Fruit fly (Drosophila melanogaster) ovary, adult (tissue): Measurements from ENCODE around the gene lin-52.
A peak's percentile ranks its signal among the peaks of the same experiment; 100 is the strongest.

Source experiments
- CG17801 ChIP-seq: fragments of 200-800 bp; optimal IDR thresholded peaks from 2 replicates; lab custom pipeline; 2019; ENCODE audit warnings: missing biosample characterization, mild to moderate bottlenecking, missing genetic modification characterization, moderate library complexity; ENCODE audit not compliant: partially characterized antibody

The lin-52 gene

dm6 chrX:5754837-5755828 lies at the start of gene lin-52, which contains the start of gene CG15771:
TSS of gene lin-52 (minus strand) at chrX:5754958.
TSS of gene CG15771 (plus strand) at chrX:5755574.
- TF ChIP-seq CG17801 (GFP tag; lab: Kevin White, UChicago) = peak; percentile 96

- no peak for TF ChIP-seq CG17801 (GFP tag; lab: Kevin White, UChicago)
Measured at dm6 chrX:5804377-5804776, 49.6 kb upstream of the lin-52 start, which contains the start of gene Cpr5C. TSS of gene Cpr5C (plus strand) at chrX:5804677.

dm6 chrX:5800634-5801033 lies 45.9 kb upstream of the lin-52 start:
- no peak for TF ChIP-seq CG17801 (GFP tag; lab: Kevin White, UChicago)

dm6 chrX:5791840-5792239 lies 37.1 kb upstream of the lin-52 start, which contains the start of gene CG12239:
TSS of gene CG12239 (plus strand) at chrX:5792140.
- TF ChIP-seq CG17801 (GFP tag; lab: Kevin White, UChicago) = no peak

- TF ChIP-seq CG17801 (GFP tag; lab: Kevin White, UChicago) = no peak
Measured at dm6 chrX:5789187-5789586, 34.4 kb upstream of the lin-52 start, which contains the start of gene CG15767. TSS of gene CG15767 (plus strand) at chrX:5789487.

dm6 chrX:5786559-5786958 lies 31.8 kb upstream of the lin-52 start:
- TF ChIP-seq CG17801 (GFP tag; lab: Kevin White, UChicago) = no peak

dm6 chrX:5783260-5784040 lies 28.7 kb upstream of the lin-52 start:
- TF ChIP-seq CG17801 (GFP tag; lab: Kevin White, UChicago) = no peak

dm6 chrX:5781520-5781919 lies 26.8 kb upstream of the lin-52 start, which contains the start of gene CG3108:
TSS of gene CG3108 (minus strand) at chrX:5781620.
- TF ChIP-seq CG17801 (GFP tag; lab: Kevin White, UChicago) = no peak

dm6 chrX:5776547-5776946 lies 21.8 kb upstream of the lin-52 start, which contains the start of gene CG42264:
TSS of gene CG42264 (minus strand) at chrX:5776647.
- TF ChIP-seq CG17801 (GFP tag; lab: Kevin White, UChicago) = no peak

- no peak for TF ChIP-seq CG17801 (GFP tag; lab: Kevin White, UChicago)
Measured at dm6 chrX:5772409-5772808, 17.7 kb upstream of the lin-52 start.

dm6 chrX:5770730-5771181 lies 16.0 kb upstream of the lin-52 start, which contains the start of gene CG3097:
TSS of gene CG3097 (minus strand) at chrX:5770780.
- no peak for TF ChIP-seq CG17801 (GFP tag; lab: Kevin White, UChicago)

- no peak for TF ChIP-seq CG17801 (GFP tag; lab: Kevin White, UChicago)
Measured at dm6 chrX:5768602-5769251, 14.0 kb upstream of the lin-52 start.

dm6 chrX:5766732-5767131 lies 12.0 kb upstream of the lin-52 start:
- TF ChIP-seq CG17801 (GFP tag; lab: Kevin White, UChicago) = no peak
